Worm (Caenorhabditis elegans) whole organism, young adult: ENCODE results near the gene moc-2.

ENCODE experiments used
- C06A6.2 ChIP-seq: fragments of 200-800 bp; sonication (Bioruptor generic); conservative IDR thresholded peaks from 2 replicates; pipeline ENCODE4 v1.3.6; 2022; ENCODE audit warnings: missing genetic modification characterization, missing compliant biosample characterization
- C17E4.6 ChIP-seq: fragments of 200-800 bp; sonication (Bioruptor generic); IDR thresholded peaks from 2 replicates; pipeline ENCODE4 v1.3.6; 2022; ENCODE audit warnings: missing genetic modification reagents, missing genetic modification characterization, missing compliant biosample characterization
- F33H1.4 ChIP-seq: fragments of 200-800 bp; sonication (Bioruptor generic); IDR thresholded peaks from 2 replicates; pipeline ENCODE4 v1.3.6; 2022; ENCODE audit warnings: missing genetic modification reagents, missing genetic modification characterization, missing compliant biosample characterization
- F37B4.10 ChIP-seq: fragments of 200-800 bp; sonication (Bioruptor generic); IDR thresholded peaks from 2 replicates; pipeline ENCODE4 v1.3.6; 2022; ENCODE audit warnings: missing genetic modification characterization, missing compliant biosample characterization
- F57A8.1 ChIP-seq: fragments of 200-800 bp; sonication (Bioruptor generic); optimal IDR thresholded peaks from 2 replicates; lab custom pipeline; 2018; ENCODE audit warnings: mild to moderate bottlenecking, missing genetic modification characterization, moderate library complexity, missing compliant biosample characterization
- T26A5.8 ChIP-seq: sonication (generic microtip); optimal IDR thresholded peaks from 2 replicates; lab custom pipeline; 2016; ENCODE audit warnings: missing genetic modification characterization, missing compliant biosample characterization
- Y56A3A.18 ChIP-seq: fragments of 200-800 bp; sonication (Bioruptor generic); IDR thresholded peaks from 2 replicates; pipeline ENCODE4 v1.3.6; 2022; ENCODE audit warnings: missing genetic modification reagents, missing genetic modification characterization, missing compliant biosample characterization
- atf-7 ChIP-seq: sonication (generic microtip); optimal IDR thresholded peaks from 2 replicates; lab custom pipeline; 2017; ENCODE audit warnings: mild to moderate bottlenecking, missing genetic modification characterization, missing compliant biosample characterization
- attf-5 ChIP-seq: fragments of 200-800 bp; sonication (Bioruptor generic); optimal IDR thresholded peaks from 2 replicates; lab custom pipeline; 2018; ENCODE audit warnings: mild to moderate bottlenecking, missing genetic modification characterization, missing compliant biosample characterization
- bed-1 ChIP-seq: fragments of 200-800 bp; sonication (Bioruptor generic); IDR thresholded peaks from 2 replicates; pipeline ENCODE4 v1.3.6; 2022; ENCODE audit warnings: missing genetic modification reagents, missing genetic modification characterization, missing compliant biosample characterization
- cebp-1 ChIP-seq, 2 experiments: fragments of 200-800 bp in 1 of 2; sonication (Bioruptor generic) in 1 of 2; sonication (generic microtip) in 1 of 2; IDR thresholded peaks in 1 of 2; optimal IDR thresholded peaks in 1 of 2; 2 replicates each; pipeline versions ENCODE4 v1.3.6 to Lab custom; 2017 to 2022; ENCODE audit warnings: missing compliant biosample characterization in 2 of 2, missing genetic modification characterization in 2 of 2, mild to moderate bottlenecking in 1 of 2, missing genetic modification reagents in 1 of 2, moderate library complexity in 1 of 2
- ceh-27 ChIP-seq: fragments of 200-800 bp; sonication (Bioruptor generic); optimal IDR thresholded peaks from 2 replicates; lab custom pipeline; 2018; ENCODE audit warnings: mild to moderate bottlenecking, missing genetic modification characterization, moderate library complexity, missing compliant biosample characterization
- ceh-40 ChIP-seq: fragments of 200-800 bp; sonication (Bioruptor generic); IDR thresholded peaks from 2 replicates; pipeline ENCODE4 v1.3.6; 2022; ENCODE audit warnings: missing genetic modification characterization, missing compliant biosample characterization
- ceh-79 ChIP-seq: sonication (generic microtip); optimal IDR thresholded peaks from 2 replicates; lab custom pipeline; 2017; ENCODE audit warnings: mild to moderate bottlenecking, missing genetic modification characterization, missing compliant biosample characterization
- ceh-91 ChIP-seq: fragments of 200-800 bp; sonication (Bioruptor generic); IDR thresholded peaks from 2 replicates; pipeline ENCODE4 v1.3.6; 2022; ENCODE audit warnings: missing genetic modification reagents, missing genetic modification characterization, missing compliant biosample characterization
- die-1 ChIP-seq: sonication (generic microtip); optimal IDR thresholded peaks from 2 replicates; lab custom pipeline; 2016; ENCODE audit warnings: missing genotype, mild to moderate bottlenecking, missing genetic modification characterization, missing compliant biosample characterization
- hlh-26 ChIP-seq: fragments of 200-800 bp; sonication (Bioruptor generic); conservative IDR thresholded peaks from 2 replicates; pipeline ENCODE4 v1.3.6; 2022; ENCODE audit warnings: missing genetic modification reagents, missing genetic modification characterization, missing compliant biosample characterization
- lag-1 ChIP-seq: fragments of 200-800 bp; sonication (Bioruptor generic); IDR thresholded peaks from 2 replicates; pipeline ENCODE4 v1.3.6; 2022; ENCODE audit warnings: missing genetic modification reagents, missing genetic modification characterization, missing compliant biosample characterization
- lin-26 ChIP-seq: fragments of 200-800 bp; sonication (Bioruptor generic); IDR thresholded peaks from 2 replicates; pipeline ENCODE4 v1.3.6; 2022; ENCODE audit warnings: missing genetic modification reagents, missing genetic modification characterization, missing compliant biosample characterization
- lin-54 ChIP-seq: fragments of 200-800 bp; sonication (Bioruptor generic); optimal IDR thresholded peaks from 2 replicates; lab custom pipeline; 2018; ENCODE audit warnings: mild to moderate bottlenecking, missing genetic modification characterization, missing compliant biosample characterization
- lsl-1 ChIP-seq: fragments of 200-800 bp; sonication (Bioruptor generic); optimal IDR thresholded peaks from 2 replicates; lab custom pipeline; 2018; ENCODE audit warnings: mild to moderate bottlenecking, missing genetic modification characterization, moderate library complexity, missing compliant biosample characterization
- madf-6 ChIP-seq: fragments of 200-800 bp; sonication (Bioruptor generic); IDR thresholded peaks from 2 replicates; pipeline ENCODE4 v1.3.6; 2022; ENCODE audit warnings: missing genetic modification reagents, missing genetic modification characterization, missing compliant biosample characterization
- mcd-1 ChIP-seq: fragments of 200-800 bp; sonication (Bioruptor generic); IDR thresholded peaks from 2 replicates; pipeline ENCODE4 v1.3.6; 2022; ENCODE audit warnings: missing genetic modification reagents, missing genetic modification characterization, missing compliant biosample characterization
- nfya-1 ChIP-seq: sonication (generic microtip); optimal IDR thresholded peaks from 2 replicates; lab custom pipeline; 2017; ENCODE audit warnings: antibody characterized with exemption, missing compliant biosample characterization, missing genetic modification characterization, borderline replicate concordance; ENCODE audit not compliant: insufficient read depth
- nfyb-1 ChIP-seq: fragments of 200-800 bp; sonication (Bioruptor generic); IDR thresholded peaks from 2 replicates; pipeline ENCODE4 v1.3.6; 2022; ENCODE audit warnings: missing genetic modification reagents, missing genetic modification characterization, missing compliant biosample characterization
- nhr-80 ChIP-seq: sonication (generic microtip); optimal IDR thresholded peaks from 2 replicates; lab custom pipeline; 2016; ENCODE audit warnings: missing genetic modification characterization, missing compliant biosample characterization
- pha-4 ChIP-seq: fragments of 150-350 bp; sonication (generic microtip); optimal IDR thresholded peaks from 2 replicates; lab custom pipeline; 2014; ENCODE audit warnings: missing biosample characterization, missing genetic modification reagents, missing genetic modification characterization
- rcor-1 ChIP-seq: fragments of 200-800 bp; sonication (Bioruptor generic); IDR thresholded peaks from 2 replicates; pipeline ENCODE4 v1.3.6; 2022; ENCODE audit warnings: missing genetic modification reagents, missing genetic modification characterization, missing compliant biosample characterization
- rec-8 ChIP-seq, 2 experiments: sonication (generic microtip); optimal IDR thresholded peaks; 2 replicates each; lab custom pipeline; 2016; ENCODE audit warnings: mild to moderate bottlenecking in 2 of 2, missing genetic modification characterization in 2 of 2, missing genetic modification reagents in 2 of 2, missing genotype in 2 of 2, missing biosample characterization in 1 of 2, missing compliant biosample characterization in 1 of 2, moderate library complexity in 1 of 2
- snpc-3.4 ChIP-seq: sonication (generic microtip); optimal IDR thresholded peaks from 2 replicates; lab custom pipeline; 2017; ENCODE audit warnings: missing genetic modification characterization, mild to moderate bottlenecking, missing compliant biosample characterization, antibody characterized with exemption, moderate library complexity, missing genotype, missing genetic modification reagents
- somi-1 ChIP-seq: fragments of 200-800 bp; sonication (Bioruptor generic); optimal IDR thresholded peaks from 2 replicates; lab custom pipeline; 2018; ENCODE audit warnings: mild to moderate bottlenecking, missing genetic modification characterization, missing compliant biosample characterization
- tbp1 ChIP-seq: fragments of 200-800 bp; sonication (Bioruptor generic); optimal IDR thresholded peaks from 2 replicates; lab custom pipeline; 2018; ENCODE audit warnings: mild to moderate bottlenecking, missing genetic modification characterization, missing compliant biosample characterization
- xnd-1 ChIP-seq: sonication (generic microtip); optimal IDR thresholded peaks from 2 replicates; lab custom pipeline; 2016; ENCODE audit warnings: missing genotype, missing genetic modification reagents, missing genetic modification characterization, missing compliant biosample characterization
- zfh-2 ChIP-seq: fragments of 200-800 bp; sonication (Bioruptor generic); conservative IDR thresholded peaks from 2 replicates; pipeline ENCODE4 v1.3.6; 2022; ENCODE audit warnings: missing genetic modification reagents, missing genetic modification characterization, missing compliant biosample characterization
- ztf-18 ChIP-seq: sonication (generic microtip); optimal IDR thresholded peaks from 2 replicates; lab custom pipeline; 2016; ENCODE audit warnings: missing genotype, mild to moderate bottlenecking, missing genetic modification characterization, missing compliant biosample characterization
- ztf-25 ChIP-seq: fragments of 200-800 bp; sonication (Bioruptor generic); IDR thresholded peaks from 2 replicates; pipeline ENCODE4 v1.3.6; 2022; ENCODE audit warnings: missing genetic modification reagents, missing genetic modification characterization, missing compliant biosample characterization
- ztf-26 ChIP-seq: sonication (generic microtip); optimal IDR thresholded peaks from 2 replicates; lab custom pipeline; 2017; ENCODE audit warnings: missing genetic modification characterization, missing compliant biosample characterization

Gene moc-2

ce11 chrV:6546450-6547171 is 42.6 kb upstream of the moc-2 start, which contains the start of gene dre-1:
dre-1 (minus strand) TSS chrV:6546500.
- no peak for TF ChIP-seq bed-1 (GFP tag; lab: Robert Waterston, UW)
- TF ChIP-seq C06A6.2 (GFP tag; lab: Robert Waterston, UW): no peak
- no peak for TF ChIP-seq ztf-25 (GFP tag; lab: Robert Waterston, UW)
- TF ChIP-seq nhr-80 (tag; lab: Kevin White, UChicago): peak; percentile 48
- no peak for TF ChIP-seq hlh-26 (GFP tag; lab: Robert Waterston, UW)
- TF ChIP-seq ceh-79 (tag; lab: Kevin White, UChicago): no peak

- TF ChIP-seq hlh-26 (GFP tag; lab: Robert Waterston, UW) (no peak), somi-1 (GFP tag; lab: Kevin White, UChicago) (no peak), nfyb-1 (GFP tag; lab: Robert Waterston, UW) (no peak), F57A8.1 (no peak), zfh-2 (no peak), mcd-1 (GFP tag; lab: Robert Waterston, UW) (no peak), atf-7 (tag; lab: Kevin White, UChicago) (no peak), lag-1 (no peak), tbp1 (GFP tag; lab: Kevin White, UChicago) (no peak), attf-5 (no peak), snpc-3.4 (no peak), madf-6 (GFP tag; lab: Robert Waterston, UW) (no peak), F37B4.10 (no peak), T26A5.8 (tag; lab: Kevin White, UChicago) (no peak), C17E4.6 (GFP tag; lab: Robert Waterston, UW) (no peak)
Measured at ce11 chrV:6544999-6545398, 41.0 kb upstream of the moc-2 start.

DNA sequence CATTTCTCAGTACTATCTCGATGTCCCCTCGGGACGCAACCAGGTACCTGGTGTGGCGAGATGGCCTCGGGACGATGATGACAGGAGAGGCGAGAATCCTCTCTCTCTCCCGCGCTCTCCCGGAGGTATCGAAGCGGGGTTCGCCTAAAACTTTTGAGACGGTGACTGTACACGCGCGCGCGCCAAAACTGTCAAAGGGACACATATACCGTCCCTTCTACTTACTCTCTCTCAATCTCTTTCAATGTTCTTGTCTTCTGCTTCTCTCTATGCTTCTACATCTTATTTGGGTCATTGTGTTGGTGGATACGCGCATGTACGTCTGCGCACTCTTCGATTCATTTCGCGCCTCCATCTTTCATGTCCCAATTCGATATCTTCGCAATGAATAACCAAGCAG is 37.9 kb upstream of the moc-2 start:
- TF ChIP-seq C06A6.2 (GFP tag; lab: Robert Waterston, UW) (no peak), snpc-3.4 (no peak), rcor-1 (GFP tag; lab: Robert Waterston, UW) (no peak), ztf-26 (tag; lab: Kevin White, UChicago) (peak; percentile 5), lsl-1 (no peak), ceh-27 (peak; percentile 14), ceh-91 (GFP tag; lab: Robert Waterston, UW) (no peak), xnd-1 (tag; lab: Kevin White, UChicago) (no peak), Y56A3A.18 (GFP tag; lab: Robert Waterston, UW) (no peak), cebp-1 (GFP tag; IDR thresholded peaks at IDR 0.05; lab: Robert Waterston, UW) (no peak), cebp-1 (tag; optimal IDR thresholded peaks at IDR 0.05; lab: Kevin White, UChicago) (peak; percentile 15), rec-8 (tag; optimal IDR thresholded peaks at IDR 0.05; lab: Kevin White, UChicago) (no peak), mcd-1 (GFP tag; lab: Robert Waterston, UW) (0 out of 2 replicates have a peak, but pooled peaks have one; percentile 31), ztf-18 (tag; lab: Kevin White, UChicago) (no peak), lin-26 (GFP tag; lab: Robert Waterston, UW) (peak; percentile 26; the same call in 1 of the 2 replicates), pha-4 (no peak), lin-54 (GFP tag; lab: Kevin White, UChicago) (no peak), F33H1.4 (GFP tag; lab: Robert Waterston, UW) (no peak), tbp1 (GFP tag; lab: Kevin White, UChicago) (no peak), ceh-40 (no peak), nfya-1 (tag; lab: Kevin White, UChicago) (no peak), T26A5.8 (tag; lab: Kevin White, UChicago) (no peak), atf-7 (tag; lab: Kevin White, UChicago) (peak; percentile 0), zfh-2 (peak; percentile 85), madf-6 (GFP tag; lab: Robert Waterston, UW) (0 out of 2 replicates have a peak, but pooled peaks have one; percentile 13), die-1 (tag; lab: Kevin White, UChicago) (peak; percentile 30)
- TF ChIP-seq, all 124 proteins: peak for 9
